Fruit fly (Drosophila melanogaster) whole organism, wandering third instar larva: Measurements from ENCODE around the gene CG11882.

Experiments used
- Abd-B ChIP-seq: fragments of >200 bp; optimal IDR thresholded peaks from 2 replicates; lab custom pipeline; 2017; ENCODE audit warnings: missing biosample characterization, missing genetic modification characterization
- CG32264 ChIP-seq: fragments of 200-800 bp; sonication (Bioruptor generic); optimal IDR thresholded peaks from 2 replicates; lab custom pipeline; 2016; ENCODE audit warnings: missing biosample characterization, missing genetic modification characterization
- CG9705 ChIP-seq: fragments of 200-800 bp; sonication (Bioruptor generic); optimal IDR thresholded peaks from 2 replicates; lab custom pipeline; 2018; ENCODE audit warnings: missing biosample characterization, mild to moderate bottlenecking, missing genetic modification characterization
- CrebA ChIP-seq: fragments of 200-800 bp; sonication (Bioruptor generic); optimal IDR thresholded peaks from 2 replicates; lab custom pipeline; 2016; ENCODE audit warnings: missing biosample characterization, mild to moderate bottlenecking, missing genetic modification characterization, borderline replicate concordance
- Dfd ChIP-seq: fragments of >200 bp; optimal IDR thresholded peaks from 2 replicates; lab custom pipeline; 2017; ENCODE audit warnings: missing biosample characterization, missing genetic modification characterization
- Dif ChIP-seq: fragments of 200-275, 200-300 bp; sonication (Bioruptor generic); optimal IDR thresholded peaks from 2 replicates; lab custom pipeline; 2018; ENCODE audit warnings: missing biosample characterization, missing genetic modification characterization; ENCODE audit not compliant: partially characterized antibody
- HLH106 ChIP-seq: fragments of 200-800 bp; optimal IDR thresholded peaks from 3 replicates; lab custom pipeline; 2019; ENCODE audit warnings: missing biosample characterization, mild to moderate bottlenecking, missing genetic modification characterization, moderate library complexity
- Hnf4 ChIP-seq: fragments of 200-800 bp; sonication (Bioruptor generic); optimal IDR thresholded peaks from 2 replicates; lab custom pipeline; 2016; ENCODE audit warnings: missing biosample characterization, mild to moderate bottlenecking, missing genetic modification characterization
- Hr78 ChIP-seq: fragments of >200 bp; optimal IDR thresholded peaks from 2 replicates; lab custom pipeline; 2017; ENCODE audit warnings: missing biosample characterization, missing genetic modification characterization
- Hr83 ChIP-seq: fragments of 200-300 bp; sonication (Bioruptor generic); optimal IDR thresholded peaks from 2 replicates; lab custom pipeline; 2016; ENCODE audit warnings: missing biosample characterization, mild to moderate bottlenecking, missing genetic modification characterization, moderate library complexity; ENCODE audit not compliant: poor library complexity, severe bottlenecking
- Jra ChIP-seq: sonication (Bioruptor generic); optimal IDR thresholded peaks from 2 replicates; lab custom pipeline; 2016; ENCODE audit warnings: missing biosample characterization, missing genetic modification characterization
- Mio ChIP-seq: sonication (Bioruptor generic); optimal IDR thresholded peaks from 2 replicates; lab custom pipeline; 2016; ENCODE audit warnings: missing biosample characterization, missing genetic modification characterization
- Myc ChIP-seq: fragments of >200 bp; optimal IDR thresholded peaks from 2 replicates; lab custom pipeline; 2017
- N ChIP-seq: fragments of >200 bp; optimal IDR thresholded peaks from 2 replicates; lab custom pipeline; 2018; ENCODE audit warnings: missing biosample characterization, missing external identifiers, missing genetic modification characterization
- OdsH ChIP-seq: fragments of 200-800 bp; sonication (Bioruptor generic); optimal IDR thresholded peaks from 2 replicates; lab custom pipeline; 2016; ENCODE audit warnings: missing biosample characterization, mild to moderate bottlenecking, missing genetic modification characterization
- Rel ChIP-seq, 2 experiments: fragments of 200-800 bp; sonication (Bioruptor generic) in 1 of 2; optimal IDR thresholded peaks; 2 replicates in 1 of 2; 3 replicates in 1 of 2; lab custom pipeline; 2016 to 2019; ENCODE audit warnings: mild to moderate bottlenecking in 2 of 2, missing biosample characterization in 2 of 2, missing genetic modification characterization in 2 of 2, moderate library complexity in 1 of 2
- Sp1 ChIP-seq: fragments of 200-800 bp; sonication (Bioruptor generic); optimal IDR thresholded peaks from 3 replicates; lab custom pipeline; 2019; ENCODE audit warnings: missing biosample characterization, mild to moderate bottlenecking, missing genetic modification characterization, moderate library complexity
- Vsx2 ChIP-seq: fragments of 200-300, 225-300 bp; sonication (Bioruptor generic); optimal IDR thresholded peaks from 2 replicates; lab custom pipeline; 2018; ENCODE audit warnings: missing biosample characterization, missing genetic modification characterization; ENCODE audit not compliant: partially characterized antibody
- br ChIP-seq: fragments of 200-800 bp; sonication (Bioruptor generic); optimal IDR thresholded peaks from 2 replicates; lab custom pipeline; 2016; ENCODE audit warnings: missing biosample characterization, missing genetic modification characterization
- brk ChIP-seq: fragments of 200-800 bp; sonication (Bioruptor generic); optimal IDR thresholded peaks from 2 replicates; lab custom pipeline; 2016; ENCODE audit warnings: missing biosample characterization, mild to moderate bottlenecking, missing genetic modification characterization
- dl ChIP-seq, 2 experiments: fragments of 175-275, 200-275 bp in 1 of 2; fragments of 200-275 bp in 1 of 2; sonication (Bioruptor generic); optimal IDR thresholded peaks; lab custom pipeline; 2018; ENCODE audit warnings: mild to moderate bottlenecking in 2 of 2, missing biosample characterization in 2 of 2, missing genetic modification characterization in 2 of 2, moderate library complexity in 2 of 2; ENCODE audit not compliant: partially characterized antibody in 2 of 2, insufficient read depth in 1 of 2
- dmrt93B ChIP-seq: fragments of 200-800 bp; sonication (Bioruptor generic); optimal IDR thresholded peaks from 2 replicates; lab custom pipeline; 2018; ENCODE audit warnings: missing biosample characterization, mild to moderate bottlenecking, missing genetic modification characterization
- dsf ChIP-seq: sonication (Bioruptor generic); optimal IDR thresholded peaks from 2 replicates; lab custom pipeline; 2016; ENCODE audit warnings: missing biosample characterization, missing genetic modification characterization, borderline replicate concordance
- ey ChIP-seq: fragments of 200-800 bp; sonication (Bioruptor generic); optimal IDR thresholded peaks from 2 replicates; lab custom pipeline; 2016; ENCODE audit warnings: missing biosample characterization, missing genetic modification characterization
- foxo ChIP-seq, 2 experiments: fragments of 200-800 bp; sonication (Bioruptor generic); optimal IDR thresholded peaks; 2 replicates in 1 of 2; 3 replicates in 1 of 2; lab custom pipeline; 2016 to 2017; ENCODE audit warnings: missing biosample characterization in 2 of 2, missing genetic modification characterization in 2 of 2
- fru ChIP-seq: fragments of 200-800 bp; sonication (Bioruptor generic); optimal IDR thresholded peaks from 3 replicates; lab custom pipeline; 2016; ENCODE audit warnings: missing biosample characterization, mild to moderate bottlenecking, missing genetic modification characterization
- h ChIP-seq: fragments of 200-800 bp; sonication (Bioruptor generic); optimal IDR thresholded peaks from 3 replicates; lab custom pipeline; 2016; ENCODE audit warnings: missing biosample characterization, mild to moderate bottlenecking, missing genetic modification characterization
- jim ChIP-seq: fragments of 175-275, 200-325 bp; sonication (Bioruptor generic); optimal IDR thresholded peaks from 2 replicates; lab custom pipeline; 2016; ENCODE audit warnings: missing biosample characterization, mild to moderate bottlenecking, missing genetic modification characterization
- lola ChIP-seq: fragments of >200 bp; optimal IDR thresholded peaks from 2 replicates; lab custom pipeline; 2017; ENCODE audit warnings: missing biosample characterization, missing genetic modification characterization
- psq ChIP-seq: fragments of 200-800 bp; sonication (Bioruptor generic); optimal IDR thresholded peaks from 3 replicates; lab custom pipeline; 2017; ENCODE audit warnings: missing biosample characterization, mild to moderate bottlenecking, missing genetic modification characterization, moderate library complexity
- rgr ChIP-seq: fragments of 200-800 bp; sonication (Bioruptor generic); optimal IDR thresholded peaks from 3 replicates; lab custom pipeline; 2016; ENCODE audit warnings: missing biosample characterization, mild to moderate bottlenecking, missing genetic modification characterization
- sage ChIP-seq: fragments of 200-800 bp; sonication (Bioruptor generic); optimal IDR thresholded peaks from 2 replicates; lab custom pipeline; 2016; ENCODE audit warnings: missing biosample characterization, mild to moderate bottlenecking, missing genetic modification characterization
- sv ChIP-seq: fragments of 200-800 bp; sonication (Bioruptor generic); optimal IDR thresholded peaks from 3 replicates; lab custom pipeline; 2016; ENCODE audit warnings: missing biosample characterization, missing genetic modification characterization
- tai ChIP-seq: sonication (Bioruptor generic); optimal IDR thresholded peaks from 2 replicates; lab custom pipeline; 2016; ENCODE audit warnings: missing biosample characterization, missing genetic modification characterization
- usp ChIP-seq: fragments of >200 bp; optimal IDR thresholded peaks from 2 replicates; lab custom pipeline; 2017; ENCODE audit warnings: missing biosample characterization, missing genetic modification characterization
- woc ChIP-seq: sonication (Bioruptor generic); optimal IDR thresholded peaks from 2 replicates; lab custom pipeline; 2016; ENCODE audit warnings: missing biosample characterization, mild to moderate bottlenecking, missing genetic modification characterization

Gene CG11882

DNA sequence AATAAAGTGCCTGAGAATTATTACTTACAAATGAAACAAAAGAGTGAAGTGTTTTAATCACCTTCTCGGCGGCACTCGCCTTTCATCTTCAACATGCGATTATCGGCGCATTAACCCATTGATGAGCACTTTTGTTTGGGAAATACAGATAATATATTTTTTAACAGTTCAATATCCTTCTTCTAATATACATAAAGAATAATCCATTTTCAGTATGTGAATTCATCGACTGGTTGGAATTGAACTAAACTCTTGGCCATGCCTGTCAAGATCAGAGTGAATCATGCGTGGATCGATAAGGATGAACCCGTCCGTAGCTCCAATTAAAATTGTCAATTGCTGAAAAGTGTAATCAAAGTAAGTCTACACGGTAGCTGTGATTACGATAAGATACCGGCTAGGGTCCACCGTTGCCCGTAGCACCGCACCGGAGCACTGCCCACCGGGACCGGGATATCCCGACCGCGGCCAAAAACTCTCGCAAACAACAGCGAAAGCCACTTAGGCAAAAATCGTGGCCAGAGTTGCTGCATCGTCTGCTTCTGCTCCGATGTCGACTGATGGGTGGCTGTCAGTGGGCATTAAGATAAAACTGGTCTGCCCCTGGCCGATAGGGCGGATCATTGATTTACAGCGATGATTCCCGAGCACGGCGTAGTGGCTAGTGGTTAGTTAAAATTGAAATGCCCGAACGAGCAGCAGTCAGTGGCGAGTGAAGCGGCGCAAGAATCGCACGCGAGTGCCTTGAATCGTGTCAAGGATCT is 17.1 kb upstream of the CG11882 start, which contains the start of gene CG11898:
TSS of gene CG11898 (plus strand) at position 714 of the 764 bp plus-strand sequence.
- TF ChIP-seq Mio (GFP tag; lab: Kevin White, UChicago) (no peak), CG9705 (no peak), dsf (GFP tag; lab: Kevin White, UChicago) (no peak), Hr78 (GFP tag; lab: Kevin White, UChicago) (no peak), Hr83 (GFP tag; lab: Kevin White, UChicago) (no peak), h (GFP tag; lab: Kevin White, UChicago) (peak; percentile 78), Dfd (GFP tag; lab: Kevin White, UChicago) (no peak), foxo (GFP tag; optimal IDR thresholded peaks at IDR 0.05; lab: Kevin White, UChicago) (peak in 1 of 2 experiments; percentile 62), fru (GFP tag; lab: Kevin White, UChicago) (peak; percentile 77), ey (GFP tag; lab: Kevin White, UChicago) (peak; percentile 54), HLH106 (tag; lab: Kevin White, UChicago) (peak; percentile 40), Hnf4 (GFP tag; lab: Kevin White, UChicago) (no peak), br (GFP tag; lab: Kevin White, UChicago) (peak; percentile 67), brk (GFP tag; lab: Kevin White, UChicago) (no peak), OdsH (GFP tag; lab: Kevin White, UChicago) (peak; percentile 35), CG32264 (no peak), Jra (GFP tag; lab: Kevin White, UChicago) (no peak), lola (GFP tag; lab: Kevin White, UChicago) (no peak), psq (GFP tag; lab: Kevin White, UChicago) (peak; percentile 16), CrebA (no peak), usp (GFP tag; lab: Kevin White, UChicago) (no peak), Vsx2 (no peak), Abd-B (no peak), sage (GFP tag; lab: Kevin White, UChicago) (no peak), rgr (peak; percentile 64)

dm6 chr3R:29159620-29160019 is 11.6 kb upstream of the CG11882 start:
- TF ChIP-seq tai (no peak), Rel (GFP tag; optimal IDR thresholded peaks at IDR 0.05; lab: Kevin White, UChicago) (no peak), Rel (tag; optimal IDR thresholded peaks at IDR 0.05; lab: Kevin White, UChicago) (peak; percentile 85)

dm6 chr3R:29158721-29159120 is 10.7 kb upstream of the CG11882 start:
- TF ChIP-seq foxo (GFP tag; optimal IDR thresholded peaks at IDR 0.05; lab: Kevin White, UChicago) (no peak), h (GFP tag; lab: Kevin White, UChicago) (no peak), dl (GFP tag; optimal IDR thresholded peaks at IDR 0.05; lab: Kevin White, UChicago; ENCODE audit: insufficient read depth in 1 of 2, partially characterized antibody in 2 of 2) (no peak), Hnf4 (GFP tag; lab: Kevin White, UChicago) (no peak), usp (GFP tag; lab: Kevin White, UChicago) (no peak), jim (no peak), Mio (GFP tag; lab: Kevin White, UChicago) (no peak)
- TF ChIP-seq, all 38 proteins: peak for 0

- TF ChIP-seq dmrt93B (GFP tag; lab: Kevin White, UChicago): peak; percentile 66
- TF ChIP-seq Rel (GFP tag; optimal IDR thresholded peaks at IDR 0.05; lab: Kevin White, UChicago): no peak
- peak; percentile 78 for TF ChIP-seq Rel (tag; optimal IDR thresholded peaks at IDR 0.05; lab: Kevin White, UChicago)
- TF ChIP-seq sv (GFP tag; lab: Kevin White, UChicago): peak; percentile 82
- TF ChIP-seq foxo (GFP tag; optimal IDR thresholded peaks at IDR 0.05; lab: Kevin White, UChicago): peak; percentile 32 to 89
- no peak for TF ChIP-seq dl (GFP tag; optimal IDR thresholded peaks at IDR 0.05; lab: Kevin White, UChicago; ENCODE audit: insufficient read depth in 1 of 2, partially characterized antibody in 2 of 2)
- peak; percentile 84 for TF ChIP-seq Sp1
- no peak for TF ChIP-seq CrebA
- TF ChIP-seq sage (GFP tag; lab: Kevin White, UChicago): no peak
- no peak for TF ChIP-seq Dfd (GFP tag; lab: Kevin White, UChicago)
- no peak for TF ChIP-seq Abd-B
- TF ChIP-seq Hr78 (GFP tag; lab: Kevin White, UChicago): no peak
- no peak for TF ChIP-seq brk (GFP tag; lab: Kevin White, UChicago)
- peak; percentile 87 for TF ChIP-seq ey (GFP tag; lab: Kevin White, UChicago)
- peak; percentile 46 for TF ChIP-seq h (GFP tag; lab: Kevin White, UChicago)
- no peak for TF ChIP-seq lola (GFP tag; lab: Kevin White, UChicago)
- TF ChIP-seq woc (GFP tag; lab: Kevin White, UChicago): peak; percentile 98
- TF ChIP-seq jim: no peak
- TF ChIP-seq CG9705: peak; percentile 73
- no peak for TF ChIP-seq Hr83 (GFP tag; lab: Kevin White, UChicago)
- peak; percentile 74 for TF ChIP-seq Jra (GFP tag; lab: Kevin White, UChicago)
- TF ChIP-seq Myc (lab: Kevin White, UChicago): no peak
- no peak for TF ChIP-seq N
- TF ChIP-seq Dif (GFP tag; lab: Kevin White, UChicago): no peak
- TF ChIP-seq OdsH (GFP tag; lab: Kevin White, UChicago): peak; percentile 82
- peak; percentile 72 for TF ChIP-seq Hnf4 (GFP tag; lab: Kevin White, UChicago)
- TF ChIP-seq psq (GFP tag; lab: Kevin White, UChicago): peak; percentile 73
Observed at dm6 chr3R:29157418-29158398, 9.7 kb upstream of the CG11882 start, which contains the start of gene rdog. TSS of gene rdog (plus strand) at chr3R:29158122.
